Fruit fly (Drosophila melanogaster): ENCODE results near the gene CG9951.
A peak's percentile ranks its signal among the peaks of the same experiment; 100 is the strongest.

Gene CG9951

dm6 chr3L:16840540-16840939, 22.4 kb upstream of the CG9951 start (continued):
- TF ChIP-seq bcd (GFP tag; optimal IDR thresholded peaks at IDR 0.05) (no peak), NC2α (GFP tag; optimal IDR thresholded peaks at IDR 0.05) (no peak), crol (GFP tag; IDR thresholded peaks at IDR 0.05) (no peak), zf30C (GFP tag; optimal IDR thresholded peaks at IDR 0.05) (no peak), fu2 (GFP tag; optimal IDR thresholded peaks at IDR 0.05) (no peak), Sox102F (GFP tag; optimal IDR thresholded peaks at IDR 0.05) (no peak), Tbp (GFP tag; optimal IDR thresholded peaks at IDR 0.05) (no peak), caup (GFP tag; optimal IDR thresholded peaks at IDR 0.05; ENCODE audit: severe bottlenecking) (no peak), CG1024 (GFP tag; IDR thresholded peaks at IDR 0.05) (no peak), Dp (GFP tag; optimal IDR thresholded peaks at IDR 0.05) (no peak), Sry-δ (GFP tag; optimal IDR thresholded peaks at IDR 0.05) (no peak), CG31388 (GFP tag; optimal IDR thresholded peaks at IDR 0.05) (no peak), CG4730 (GFP tag; IDR thresholded peaks at IDR 0.05) (no peak), sug (tag; optimal IDR thresholded peaks at IDR 0.05) (peak; percentile 17), Nf-YA (GFP tag; IDR thresholded peaks at IDR 0.05) (no peak), Bgb (GFP tag; IDR thresholded peaks at IDR 0.05; ENCODE audit: partially characterized antibody) (no peak), CG11093 (GFP tag; IDR thresholded peaks at IDR 0.05) (no peak), oc (tag; optimal IDR thresholded peaks at IDR 0.05) (no peak), Atf-2 (GFP tag; optimal IDR thresholded peaks at IDR 0.05) (no peak), fd3F (GFP tag; optimal IDR thresholded peaks at IDR 0.05) (peak; percentile 57), CG4282 (GFP tag; optimal IDR thresholded peaks at IDR 0.05) (no peak), CG1792 (GFP tag; optimal IDR thresholded peaks at IDR 0.05) (no peak), CG10274 (GFP tag; optimal IDR thresholded peaks at IDR 0.05) (no peak), CG11247 (GFP tag; IDR thresholded peaks at IDR 0.05) (no peak), Hr39 (optimal IDR thresholded peaks at IDR 0.05) (no peak), danr (GFP tag; IDR thresholded peaks at IDR 0.05) (no peak), cwo (GFP tag; optimal IDR thresholded peaks at IDR 0.05) (peak; percentile 37), lab (GFP tag; optimal IDR thresholded peaks at IDR 0.05) (no peak), fd96Cb (tag; optimal IDR thresholded peaks at IDR 0.05) (no peak), CG7357 (GFP tag; IDR thresholded peaks at IDR 0.05) (no peak), zfh2 (GFP tag; optimal IDR thresholded peaks at IDR 0.05) (no peak), Sry-β (GFP tag; optimal IDR thresholded peaks at IDR 0.05) (no peak), Fer3 (tag; optimal IDR thresholded peaks at IDR 0.05) (peak; percentile 23), hbn (GFP tag; IDR thresholded peaks at IDR 0.05; ENCODE audit: partially characterized antibody) (no peak), chn (GFP tag; optimal IDR thresholded peaks at IDR 0.05) (no peak), hkb (optimal IDR thresholded peaks at IDR 0.05) (no peak), hkb (GFP tag; IDR thresholded peaks at IDR 0.05) (no peak), Adf1 (GFP tag; IDR thresholded peaks at IDR 0.05) (no peak), Nf-YC (tag; optimal IDR thresholded peaks at IDR 0.05) (peak; percentile 34), CrebB (tag; optimal IDR thresholded peaks at IDR 0.05) (no peak), HmgD (GFP tag; optimal IDR thresholded peaks at IDR 0.05) (no peak), Dek (tag; optimal IDR thresholded peaks at IDR 0.05) (peak; percentile 13), CG9609 (GFP tag; optimal IDR thresholded peaks at IDR 0.05) (no peak), vnd (GFP tag; IDR thresholded peaks at IDR 0.05; ENCODE audit: partially characterized antibody) (no peak), CG18011 (GFP tag; optimal IDR thresholded peaks at IDR 0.05) (no peak), CG17612 (GFP tag; IDR thresholded peaks at IDR 0.05) (no peak), Hr78 (GFP tag; optimal IDR thresholded peaks at IDR 0.05) (no peak), chif (GFP tag; optimal IDR thresholded peaks at IDR 0.05) (peak in 1 of 2 experiments; percentile 8), CG4404 (GFP tag; IDR thresholded peaks at IDR 0.05) (no peak), CG15073 (GFP tag; optimal IDR thresholded peaks at IDR 0.05) (no peak), CoRest (tag; optimal IDR thresholded peaks at IDR 0.05) (peak; percentile 58), CG8944 (GFP tag; optimal IDR thresholded peaks at IDR 0.05) (no peak)

Measured in whole organism, embryonic.